ENCODE assay signal across 1 fruit fly cellular context in genomic region chrX:3573438-3574250, dm6.
TF ChIP-seq lines count a peak whose summit lies in the region.

CG2875 (minus strand) TSS chrX:3573622.

TF ChIP-seq in whole organism, embryonic, 481 proteins besides CTCF, POLR2A, EP300 and RAD21 (continued from another document):
- TF ChIP-seq Rfx (GFP tag; IDR thresholded peaks at IDR 0.05; lab: Robert Waterston, UW) (peak; percentile 26; the same call in 1 of the 2 replicates), Xbp1 (GFP tag; optimal IDR thresholded peaks at IDR 0.05; lab: Kevin White, UChicago) (no peak), B-H2 (GFP tag; optimal IDR thresholded peaks at IDR 0.05; lab: Kevin White, UChicago) (no peak), CG3163 (GFP tag; optimal IDR thresholded peaks at IDR 0.05; lab: Kevin White, UChicago) (no peak), bab2 (GFP tag; optimal IDR thresholded peaks at IDR 0.05; lab: Kevin White, UChicago) (no peak), hth (optimal IDR thresholded peaks at IDR 0.05; lab: Kevin White, UChicago) (no peak), vnd (GFP tag; IDR thresholded peaks at IDR 0.05; lab: Robert Waterston, UW; ENCODE audit: partially characterized antibody) (0 out of 3 replicates have a peak, but pooled peaks have one; percentile 40), CG9437 (GFP tag; optimal IDR thresholded peaks at IDR 0.05; lab: Kevin White, UChicago) (no peak), unc-4 (GFP tag; IDR thresholded peaks at IDR 0.05; lab: Robert Waterston, UW; ENCODE audit: partially characterized antibody) (peak; percentile 84), Hr78 (GFP tag; optimal IDR thresholded peaks at IDR 0.05; lab: Kevin White, UChicago) (no peak), bbx (GFP tag; IDR thresholded peaks at IDR 0.05; lab: Robert Waterston, UW; ENCODE audit: partially characterized antibody) (peak; percentile 75), unpg (GFP tag; optimal IDR thresholded peaks at IDR 0.05; lab: Kevin White, UChicago) (no peak), toy (GFP tag; IDR thresholded peaks at IDR 0.05; lab: Robert Waterston, UW) (no peak), Ravus (GFP tag; IDR thresholded peaks at IDR 0.05; lab: Robert Waterston, UW) (no peak), stwl (tag; optimal IDR thresholded peaks at IDR 0.05; lab: Kevin White, UChicago) (peak; percentile 79), CG1832 (GFP tag; optimal IDR thresholded peaks at IDR 0.05; lab: Kevin White, UChicago) (no peak), Bdp1 (GFP tag; optimal IDR thresholded peaks at IDR 0.05; lab: Kevin White, UChicago) (no peak), CG1603 (tag; optimal IDR thresholded peaks at IDR 0.05; lab: Kevin White, UChicago) (peak; percentile 71), Bgb (GFP tag; IDR thresholded peaks at IDR 0.05; lab: Robert Waterston, UW; ENCODE audit: partially characterized antibody) (peak; percentile 81), CG2116 (GFP tag; optimal IDR thresholded peaks at IDR 0.05; lab: Kevin White, UChicago) (peak; percentile 80), CG11504 (tag; optimal IDR thresholded peaks at IDR 0.05; lab: Kevin White, UChicago) (no peak), fd3F (GFP tag; optimal IDR thresholded peaks at IDR 0.05; lab: Kevin White, UChicago) (no peak), CG33213 (GFP tag; optimal IDR thresholded peaks at IDR 0.05; lab: Kevin White, UChicago) (peak; percentile 3), Myb (GFP tag; optimal IDR thresholded peaks at IDR 0.05; lab: Kevin White, UChicago) (peak; percentile 36), odd (GFP tag; optimal IDR thresholded peaks at IDR 0.05; lab: Kevin White, UChicago) (no peak), CG4424 (GFP tag; optimal IDR thresholded peaks at IDR 0.05; lab: Kevin White, UChicago) (no peak), E2f2 (GFP tag; IDR thresholded peaks at IDR 0.05; lab: Robert Waterston, UW) (peak; percentile 95), CG8944 (GFP tag; optimal IDR thresholded peaks at IDR 0.05; lab: Kevin White, UChicago) (no peak), gfzf (GFP tag; optimal IDR thresholded peaks at IDR 0.05; lab: Kevin White, UChicago) (peak; percentile 86), CG11247 (GFP tag; IDR thresholded peaks at IDR 0.05; lab: Robert Waterston, UW) (no peak), CG18476 (GFP tag; optimal IDR thresholded peaks at IDR 0.05; lab: Kevin White, UChicago) (no peak), CG17802 (tag; optimal IDR thresholded peaks at IDR 0.05; lab: Kevin White, UChicago) (no peak), Fer1 (GFP tag; optimal IDR thresholded peaks at IDR 0.05; lab: Kevin White, UChicago) (no peak), CG6854 (GFP tag; optimal IDR thresholded peaks at IDR 0.05; lab: Kevin White, UChicago) (no peak), Fer2 (tag; optimal IDR thresholded peaks at IDR 0.05; lab: Kevin White, UChicago) (no peak), Pdp1 (GFP tag; optimal IDR thresholded peaks at IDR 0.05; lab: Kevin White, UChicago) (peak in 1 of 2 experiments; percentile 21), chm (GFP tag; IDR thresholded peaks at IDR 0.05; lab: Robert Waterston, UW) (no peak), CG6175 (GFP tag; IDR thresholded peaks at IDR 0.05; lab: Robert Waterston, UW) (no peak), tgo (GFP tag; IDR thresholded peaks at IDR 0.05; lab: Robert Waterston, UW) (no peak), Tbp (GFP tag; optimal IDR thresholded peaks at IDR 0.05; lab: Kevin White, UChicago) (no peak), danr (GFP tag; IDR thresholded peaks at IDR 0.05; lab: Robert Waterston, UW) (no peak), wdn (GFP tag; IDR thresholded peaks at IDR 0.05; lab: Robert Waterston, UW) (no peak), CG14860 (GFP tag; IDR thresholded peaks at IDR 0.05; lab: Robert Waterston, UW; ENCODE audit: partially characterized antibody) (no peak), CG4820 (GFP tag; optimal IDR thresholded peaks at IDR 0.05; lab: Kevin White, UChicago) (no peak), onecut (GFP tag; IDR thresholded peaks at IDR 0.05; lab: Robert Waterston, UW) (no peak), bcd (GFP tag; optimal IDR thresholded peaks at IDR 0.05; lab: Kevin White, UChicago) (no peak), CG14667 (GFP tag; IDR thresholded peaks at IDR 0.05; lab: Robert Waterston, UW) (no peak), H15 (GFP tag; IDR thresholded peaks at IDR 0.05; lab: Robert Waterston, UW) (no peak), gem (tag; optimal IDR thresholded peaks at IDR 0.05; lab: Kevin White, UChicago) (peak; percentile 15), Lpt (GFP tag; optimal IDR thresholded peaks at IDR 0.05; lab: Kevin White, UChicago) (no peak), CG12299 (tag; optimal IDR thresholded peaks at IDR 0.05; lab: Kevin White, UChicago) (peak; percentile 5), CG30020 (tag; optimal IDR thresholded peaks at IDR 0.05; lab: Kevin White, UChicago) (no peak), row (GFP tag; IDR thresholded peaks at IDR 0.05; lab: Robert Waterston, UW) (peak; percentile 25; the same call in 2 of the 3 replicates), knrl (GFP tag; IDR thresholded peaks at IDR 0.05; lab: Robert Waterston, UW; ENCODE audit: partially characterized antibody) (peak; percentile 78), MTF-1 (GFP tag; optimal IDR thresholded peaks at IDR 0.05; lab: Kevin White, UChicago; ENCODE audit: borderline replicate concordance) (no peak), CG2202 (tag; optimal IDR thresholded peaks at IDR 0.05; lab: Kevin White, UChicago) (no peak), sob (GFP tag; IDR thresholded peaks at IDR 0.05; lab: Robert Waterston, UW) (no peak), Opbp (GFP tag; IDR thresholded peaks at IDR 0.05; lab: Robert Waterston, UW; ENCODE audit: partially characterized antibody) (peak; percentile 66; the same call in 2 of the 3 replicates), CG9797 (GFP tag; optimal IDR thresholded peaks at IDR 0.05; lab: Kevin White, UChicago) (peak; percentile 78), B-H1 (GFP tag; IDR thresholded peaks at IDR 0.05; lab: Robert Waterston, UW) (no peak), stc (GFP tag; IDR thresholded peaks at IDR 0.05; lab: Robert Waterston, UW) (no peak), Drgx (GFP tag; IDR thresholded peaks at IDR 0.05; lab: Robert Waterston, UW) (no peak), Ets97D (GFP tag; optimal IDR thresholded peaks at IDR 0.05; lab: Kevin White, UChicago) (peak; percentile 62), CG10321 (GFP tag; IDR thresholded peaks at IDR 0.05; lab: Robert Waterston, UW) (no peak; the same call in 1 of the 2 replicates), ash1 (GFP tag; optimal IDR thresholded peaks at IDR 0.05; lab: Kevin White, UChicago) (no peak), cato (GFP tag; optimal IDR thresholded peaks at IDR 0.05; lab: Kevin White, UChicago; ENCODE audit: borderline replicate concordance) (no peak), CG12104 (GFP tag; optimal IDR thresholded peaks at IDR 0.05; lab: Kevin White, UChicago) (no peak), crol (GFP tag; IDR thresholded peaks at IDR 0.05; lab: Robert Waterston, UW) (no peak), CG6683 (GFP tag; optimal IDR thresholded peaks at IDR 0.05; lab: Kevin White, UChicago) (no peak), al (GFP tag; IDR thresholded peaks at IDR 0.05; lab: Robert Waterston, UW) (no peak), CG17612 (GFP tag; IDR thresholded peaks at IDR 0.05; lab: Robert Waterston, UW) (no peak), CG18599 (GFP tag; optimal IDR thresholded peaks at IDR 0.05; lab: Kevin White, UChicago) (no peak), ssp (GFP tag; IDR thresholded peaks at IDR 0.05; lab: Robert Waterston, UW) (no peak), CG13123 (GFP tag; optimal IDR thresholded peaks at IDR 0.05; lab: Kevin White, UChicago) (no peak), Adf1 (GFP tag; IDR thresholded peaks at IDR 0.05; lab: Robert Waterston, UW) (no peak), en (GFP tag; optimal IDR thresholded peaks at IDR 0.05; lab: Kevin White, UChicago) (no peak), lab (GFP tag; optimal IDR thresholded peaks at IDR 0.05; lab: Kevin White, UChicago) (no peak), sisA (GFP tag; IDR thresholded peaks at IDR 0.05; lab: Robert Waterston, UW) (no peak), phol (tag; optimal IDR thresholded peaks at IDR 0.05; lab: Kevin White, UChicago) (peak; percentile 20), CG18011 (GFP tag; optimal IDR thresholded peaks at IDR 0.05; lab: Kevin White, UChicago) (no peak), tin (GFP tag; optimal IDR thresholded peaks at IDR 0.05; lab: Kevin White, UChicago) (no peak), mld (GFP tag; IDR thresholded peaks at IDR 0.05; lab: Robert Waterston, UW; ENCODE audit: partially characterized antibody) (no peak), seq (GFP tag; IDR thresholded peaks at IDR 0.05; lab: Robert Waterston, UW) (no peak), Chrac-16 (GFP tag; optimal IDR thresholded peaks at IDR 0.05; lab: Kevin White, UChicago) (no peak), CG42726 (GFP tag; IDR thresholded peaks at IDR 0.05; lab: Robert Waterston, UW; ENCODE audit: partially characterized antibody) (peak; percentile 57; the same call in 1 of the 2 replicates), kay (GFP tag; optimal IDR thresholded peaks at IDR 0.05; lab: Kevin White, UChicago) (no peak), CG15514 (GFP tag; optimal IDR thresholded peaks at IDR 0.05; lab: Kevin White, UChicago) (peak; percentile 67), CG5245 (GFP tag; optimal IDR thresholded peaks at IDR 0.05; lab: Kevin White, UChicago) (no peak), p53 (GFP tag; optimal IDR thresholded peaks at IDR 0.05; lab: Kevin White, UChicago) (no peak), Scr (GFP tag; IDR thresholded peaks at IDR 0.05; lab: Robert Waterston, UW; ENCODE audit: partially characterized antibody) (peak; percentile 75), Sin3A (optimal IDR thresholded peaks at IDR 0.05; lab: Kevin White, UChicago) (peak; percentile 41), grau (tag; optimal IDR thresholded peaks at IDR 0.05; lab: Kevin White, UChicago) (no peak), CG17912 (GFP tag; optimal IDR thresholded peaks at IDR 0.05; lab: Kevin White, UChicago) (no peak), Dek (tag; optimal IDR thresholded peaks at IDR 0.05; lab: Kevin White, UChicago) (no peak), Mad (GFP tag; optimal IDR thresholded peaks at IDR 0.05; lab: Kevin White, UChicago) (no peak), CG15011 (GFP tag; optimal IDR thresholded peaks at IDR 0.05; lab: Kevin White, UChicago) (no peak), dmrt99B (tag; optimal IDR thresholded peaks at IDR 0.05; lab: Kevin White, UChicago) (no peak), z (GFP tag; IDR thresholded peaks at IDR 0.05; lab: Robert Waterston, UW) (peak; percentile 95), tna (GFP tag; IDR thresholded peaks at IDR 0.05; lab: Robert Waterston, UW; ENCODE audit: partially characterized antibody) (no peak), CG7745 (tag; optimal IDR thresholded peaks at IDR 0.05; lab: Kevin White, UChicago) (no peak), CG15073 (GFP tag; optimal IDR thresholded peaks at IDR 0.05; lab: Kevin White, UChicago) (no peak), HLH3B (GFP tag; IDR thresholded peaks at IDR 0.05; lab: Robert Waterston, UW) (no peak), her (GFP tag; optimal IDR thresholded peaks at IDR 0.05; lab: Kevin White, UChicago) (no peak), Dref (GFP tag; IDR thresholded peaks at IDR 0.05; lab: Robert Waterston, UW) (peak; percentile 76)
